Fruit fly (Drosophila melanogaster) ovary, adult (tissue): Measurements from ENCODE around the gene CG14535.
A peak's percentile ranks its signal among the peaks of the same experiment; 100 is the strongest.

Experiments
- CG17801 ChIP-seq: fragments of 200-800 bp; optimal IDR thresholded peaks from 2 replicates; lab custom pipeline; 2019; ENCODE audit warnings: missing biosample characterization, mild to moderate bottlenecking, missing genetic modification characterization, moderate library complexity; ENCODE audit not compliant: partially characterized antibody

The CG14535 gene

DNA sequence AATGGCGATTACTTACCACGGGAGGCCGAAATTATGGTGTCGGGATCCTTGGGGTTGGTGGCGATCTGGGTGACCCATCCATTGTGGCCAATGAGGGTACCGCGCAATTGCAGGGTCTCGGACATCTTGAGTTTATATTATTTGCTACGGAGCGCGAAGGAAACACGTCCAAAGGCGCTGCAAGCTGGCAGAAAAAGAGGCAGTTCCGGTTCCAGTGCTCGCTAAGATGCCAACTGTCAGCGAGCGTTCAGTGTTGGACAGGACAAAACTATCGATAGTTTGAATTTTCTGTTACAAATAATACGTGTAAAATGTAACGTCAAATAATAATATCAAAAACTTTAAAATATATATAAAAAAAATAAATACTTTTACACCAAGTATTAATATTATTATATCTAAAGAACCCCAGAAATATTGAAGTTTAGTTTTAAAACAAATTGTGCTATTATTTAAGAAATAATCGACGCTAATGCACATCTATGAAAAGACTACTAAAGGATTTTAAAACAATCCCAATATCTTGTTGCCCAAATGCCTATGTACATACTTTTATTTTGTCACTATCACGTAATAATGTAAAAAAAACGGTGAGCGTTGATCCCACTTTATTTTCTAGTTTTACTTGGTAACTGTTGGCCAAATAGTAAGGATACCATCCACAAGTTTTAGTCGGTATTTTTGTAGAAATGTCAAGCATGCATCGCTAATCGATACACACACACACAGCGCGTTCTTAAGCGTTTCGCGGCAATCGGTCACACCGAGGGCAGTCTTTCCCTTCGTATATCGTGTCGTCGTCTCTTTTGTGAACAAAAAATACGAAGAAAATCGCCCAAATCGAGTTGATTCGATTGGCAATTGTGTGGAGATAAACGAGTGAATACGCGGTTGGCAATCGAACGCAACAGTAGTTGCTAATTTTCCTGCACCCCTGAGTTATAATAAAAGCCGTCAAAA lies 27.9 kb downstream of the CG14535 start, which contains the start of the genes Rack1 and mts:
Rack1 (minus strand) TSS at position 271 of the 960 bp plus-strand sequence.
mts (plus strand) TSS at position 606 of the 960 bp plus-strand sequence.
- peak; percentile 81 for TF ChIP-seq CG17801 (GFP tag; lab: Kevin White, UChicago)

DNA sequence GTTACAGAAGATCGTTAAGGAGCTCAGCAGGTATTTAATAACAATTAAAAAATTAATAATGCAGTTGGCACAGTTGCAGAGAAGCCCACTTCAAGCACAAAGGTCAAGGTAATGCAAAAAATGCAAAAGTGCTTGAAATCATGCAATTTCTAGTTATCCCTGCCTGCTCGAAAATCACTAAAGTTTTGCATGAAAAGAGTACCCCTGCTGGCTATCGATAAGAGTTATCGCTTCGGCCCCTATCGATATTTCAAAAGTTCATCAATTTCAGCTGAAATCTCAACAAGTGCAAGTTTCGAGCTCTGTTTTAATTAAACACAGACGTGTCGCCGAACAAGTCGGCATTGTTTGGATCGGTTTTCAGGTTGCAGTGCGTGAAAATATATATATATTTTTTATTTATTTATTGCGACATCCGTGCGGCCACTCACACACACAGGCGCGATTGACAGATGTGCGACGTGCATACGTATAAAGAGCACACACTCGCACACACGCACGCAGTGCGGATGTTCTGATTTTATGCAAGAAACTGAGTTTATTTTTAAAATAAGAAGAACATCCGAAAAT lies 33.9 kb downstream of the CG14535 start:
- peak; percentile 21 for TF ChIP-seq CG17801 (GFP tag; lab: Kevin White, UChicago)

DNA sequence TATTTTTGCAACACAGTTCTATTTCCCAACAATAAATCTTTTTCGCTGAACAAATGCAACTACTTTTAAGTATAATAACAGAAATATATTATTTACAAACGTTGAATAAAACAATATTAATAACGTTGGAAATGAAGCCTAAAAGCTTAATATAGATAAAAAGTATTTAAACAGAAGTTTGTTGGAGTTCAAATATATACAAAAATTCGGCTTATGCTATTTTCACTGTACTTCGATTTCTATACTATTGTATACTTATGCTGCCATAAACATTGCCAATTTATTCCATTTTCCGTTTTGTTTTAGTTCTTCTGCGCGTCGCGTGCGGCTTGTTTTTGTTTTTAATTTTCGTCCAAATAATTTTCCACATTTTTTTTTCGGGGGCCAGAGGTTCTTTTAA lies 34.4 kb downstream of the CG14535 start, which contains the start of gene CG7115:
CG7115 (plus strand) TSS at position 301 of the 400 bp plus-strand sequence.
- no peak for TF ChIP-seq CG17801 (GFP tag; lab: Kevin White, UChicago)

DNA sequence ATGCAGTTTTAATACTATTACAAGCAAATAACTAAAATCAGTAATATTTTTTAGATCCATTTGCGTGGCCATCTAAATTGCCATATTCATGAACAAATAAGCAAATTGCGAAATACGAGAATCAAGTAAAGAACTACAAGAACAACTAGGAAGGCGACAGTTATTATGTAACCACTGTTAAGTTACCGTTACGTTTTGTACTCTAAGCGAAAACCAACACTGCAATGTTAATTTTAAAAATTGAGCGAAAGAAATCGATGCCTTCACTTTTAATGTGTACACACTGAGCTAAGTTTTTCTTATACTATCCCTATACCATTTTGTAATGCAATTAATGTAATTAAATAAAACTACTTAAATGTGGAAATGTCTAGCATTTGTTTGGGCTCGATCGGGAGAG lies 34.9 kb downstream of the CG14535 start:
- TF ChIP-seq CG17801 (GFP tag; lab: Kevin White, UChicago), result no peak

DNA sequence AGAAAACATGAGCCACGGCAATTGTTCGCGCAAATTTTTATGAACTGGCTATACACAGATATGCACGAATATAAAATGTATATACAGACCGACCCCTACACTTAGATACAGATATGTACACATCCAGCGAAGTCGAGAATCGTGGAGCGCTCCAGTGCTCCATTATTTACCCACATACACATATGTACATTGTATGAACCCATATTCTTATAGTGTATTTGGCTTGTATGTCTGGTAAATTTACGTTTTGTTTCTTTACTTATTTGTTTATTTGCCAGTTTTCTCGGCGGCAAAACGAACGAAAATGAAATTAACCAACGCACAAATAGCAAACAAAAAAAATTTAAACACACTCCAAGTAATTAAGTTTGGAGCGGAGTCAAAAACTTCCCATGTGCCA lies 41.9 kb downstream of the CG14535 start:
- TF ChIP-seq CG17801 (GFP tag; lab: Kevin White, UChicago), result no peak

DNA sequence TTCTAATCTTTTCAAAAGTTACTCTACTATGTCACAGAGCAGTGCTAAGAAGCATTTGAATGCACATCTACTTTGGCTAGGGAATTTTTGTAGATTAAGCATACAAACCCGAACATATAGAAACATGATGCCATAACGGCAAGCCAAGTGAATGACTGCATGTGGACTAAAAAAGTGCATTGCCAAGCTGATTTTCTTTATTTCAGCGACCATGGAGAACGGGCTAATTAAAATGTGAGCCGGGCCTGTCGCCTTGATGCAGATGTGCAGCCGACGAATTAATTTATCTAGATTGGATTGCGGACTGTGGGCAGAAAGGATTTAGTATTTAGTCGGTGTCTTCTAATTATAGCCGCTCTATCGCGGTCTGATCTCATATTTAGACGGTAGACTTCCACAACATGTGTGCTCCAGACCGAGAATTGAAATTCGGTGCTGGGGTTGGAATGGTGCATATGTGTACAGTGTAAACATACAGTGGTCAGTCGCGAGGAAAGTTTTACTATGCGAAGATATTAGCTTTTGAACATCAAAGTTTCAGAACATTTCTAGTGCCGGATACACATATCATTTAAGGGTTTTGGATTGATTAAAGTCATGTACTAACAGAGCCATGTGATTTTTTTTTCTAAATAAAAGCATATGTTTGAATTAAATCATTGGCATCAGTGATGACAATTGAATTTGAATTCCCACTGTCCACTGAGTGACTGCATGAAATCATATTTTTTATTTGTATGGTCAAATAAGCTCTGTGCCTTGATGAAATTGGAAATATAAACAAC lies 42.5 kb downstream of the CG14535 start:
- no peak for TF ChIP-seq CG17801 (GFP tag; lab: Kevin White, UChicago)

DNA sequence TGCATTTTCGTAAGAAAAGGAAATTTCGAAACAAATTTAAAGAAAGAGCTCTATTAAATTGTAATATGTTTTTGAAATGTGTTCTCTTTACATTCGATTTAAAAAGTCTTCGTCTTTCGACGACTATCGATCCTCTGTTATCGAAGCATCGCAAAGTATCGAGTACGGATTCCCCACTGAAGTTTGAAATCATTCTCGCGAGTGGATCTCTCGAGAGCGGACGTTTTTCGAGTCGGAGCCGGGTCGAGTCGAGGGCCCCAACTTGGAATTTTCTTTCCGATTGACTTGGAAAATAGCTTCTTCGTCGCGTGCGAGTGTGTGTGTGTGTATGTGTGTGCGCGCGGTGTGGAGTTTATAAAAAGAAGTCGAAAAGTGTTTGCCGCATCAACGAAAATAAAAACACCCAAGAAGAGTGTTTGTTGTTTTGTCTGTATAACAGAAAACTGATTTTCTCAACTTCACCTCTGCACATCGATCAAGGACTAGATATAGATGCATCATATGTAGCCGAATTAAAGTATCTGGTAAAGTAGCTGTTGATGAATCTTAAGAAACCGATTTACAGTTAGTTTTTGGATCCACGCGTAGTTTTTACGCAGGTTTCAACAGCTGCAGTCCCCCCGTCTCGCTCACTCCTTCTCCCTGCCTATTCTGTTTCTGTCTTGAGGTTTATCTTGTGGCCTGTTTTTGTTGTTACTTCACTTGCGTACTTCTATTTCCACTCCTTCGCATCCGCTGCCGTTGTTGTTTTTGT lies 43.8 kb downstream of the CG14535 start, which contains the start of gene LanB1:
LanB1 (plus strand) TSS at position 190 of the 754 bp plus-strand sequence.
- no peak for TF ChIP-seq CG17801 (GFP tag; lab: Kevin White, UChicago)

DNA sequence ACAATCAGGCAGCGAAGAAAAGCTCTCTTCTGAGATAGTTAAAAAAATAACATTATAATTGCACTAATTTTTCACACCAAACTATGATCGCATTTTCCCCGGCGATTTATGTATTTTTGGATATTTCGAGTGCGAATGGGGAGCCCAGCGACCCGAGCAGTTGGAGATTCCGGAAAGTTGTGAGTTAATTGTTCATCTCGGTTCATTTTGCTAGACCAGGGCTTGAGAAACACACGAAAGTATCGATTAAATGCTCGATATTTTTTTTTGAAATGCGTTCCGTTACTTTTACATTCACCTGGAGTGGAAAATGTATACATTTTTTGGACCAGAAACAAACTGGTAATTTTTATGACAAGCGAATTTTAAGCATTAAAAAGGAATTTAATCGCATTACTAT lies 44.8 kb downstream of the CG14535 start, which contains the start of gene Cdc14:
Cdc14 (minus strand) TSS at position 185 of the 400 bp plus-strand sequence.
- peak; percentile 59 for TF ChIP-seq CG17801 (GFP tag; lab: Kevin White, UChicago)

DNA sequence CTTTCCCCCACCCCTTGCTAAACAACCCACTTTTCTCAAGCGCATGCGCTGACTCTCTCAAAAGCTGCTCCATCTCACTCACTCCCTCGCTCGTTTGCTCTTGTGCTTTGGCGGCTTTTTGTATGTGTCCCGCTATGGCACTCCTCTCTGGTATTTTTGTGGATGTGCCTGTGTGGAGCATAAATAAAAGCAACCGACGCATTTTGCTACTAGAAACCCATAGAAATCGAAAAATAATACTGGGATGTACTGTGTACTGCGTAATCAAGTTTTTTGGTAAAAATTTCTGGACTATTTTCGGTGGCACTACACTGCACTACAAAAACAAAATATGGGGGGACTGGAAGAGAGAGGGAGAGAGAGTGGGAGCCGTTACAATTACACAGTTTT lies 45.6 kb downstream of the CG14535 start:
- no peak for TF ChIP-seq CG17801 (GFP tag; lab: Kevin White, UChicago)

DNA sequence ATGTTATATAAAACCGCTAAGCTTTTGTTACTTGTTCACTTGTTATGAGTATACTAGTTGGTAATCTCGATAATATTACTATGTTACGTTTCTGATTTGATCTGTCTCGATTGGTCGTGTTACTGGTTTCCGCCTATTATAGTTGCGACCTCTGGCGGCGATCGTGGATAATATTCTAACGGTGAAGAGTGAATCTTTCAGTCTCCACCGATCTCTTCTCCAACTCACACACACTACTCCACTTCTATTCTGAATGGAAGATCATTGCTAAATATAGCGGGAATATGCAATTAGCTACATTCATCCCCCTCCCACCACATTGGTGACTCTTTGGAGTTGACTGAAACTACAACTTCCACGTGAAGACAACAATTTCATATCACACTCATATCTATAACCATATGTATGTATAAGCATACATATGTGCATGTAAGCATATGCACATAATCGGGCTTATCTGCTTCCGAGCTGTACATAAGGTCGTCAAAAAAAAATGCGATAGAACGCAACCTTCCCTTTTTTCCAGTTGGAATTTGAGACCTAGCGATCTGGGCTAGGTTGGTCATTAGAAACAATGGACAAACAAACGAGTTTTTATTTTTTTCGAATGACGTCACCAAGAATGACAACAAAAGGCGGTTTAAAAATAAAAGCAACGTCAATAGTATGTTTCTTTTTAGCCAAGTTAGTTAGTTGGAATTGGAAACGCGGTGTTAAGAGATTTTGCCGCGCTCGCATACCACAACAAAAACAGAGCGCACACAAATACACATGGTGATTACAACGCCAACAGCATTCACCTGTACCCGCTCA lies 46.2 kb downstream of the CG14535 start:
- no peak for TF ChIP-seq CG17801 (GFP tag; lab: Kevin White, UChicago)

DNA sequence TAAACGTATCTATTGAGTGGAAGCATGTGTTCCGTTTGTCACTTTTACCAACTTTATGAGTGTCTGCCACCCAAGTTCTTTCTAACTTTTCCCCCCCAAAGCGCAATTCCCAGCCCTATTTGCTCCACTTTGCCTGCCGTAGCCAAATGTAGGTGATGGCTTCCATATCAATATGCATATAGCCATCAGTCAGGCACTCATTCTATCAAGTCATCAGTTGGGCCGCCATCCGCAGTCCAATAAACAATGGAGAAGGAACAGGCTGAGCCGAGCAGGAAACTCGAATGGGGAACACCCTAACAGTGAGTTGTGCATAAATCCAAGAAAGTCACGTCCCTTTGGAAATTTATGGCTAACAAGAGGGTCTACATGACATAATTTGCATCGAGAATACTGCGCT lies 47.7 kb downstream of the CG14535 start:
- TF ChIP-seq CG17801 (GFP tag; lab: Kevin White, UChicago), result no peak

DNA sequence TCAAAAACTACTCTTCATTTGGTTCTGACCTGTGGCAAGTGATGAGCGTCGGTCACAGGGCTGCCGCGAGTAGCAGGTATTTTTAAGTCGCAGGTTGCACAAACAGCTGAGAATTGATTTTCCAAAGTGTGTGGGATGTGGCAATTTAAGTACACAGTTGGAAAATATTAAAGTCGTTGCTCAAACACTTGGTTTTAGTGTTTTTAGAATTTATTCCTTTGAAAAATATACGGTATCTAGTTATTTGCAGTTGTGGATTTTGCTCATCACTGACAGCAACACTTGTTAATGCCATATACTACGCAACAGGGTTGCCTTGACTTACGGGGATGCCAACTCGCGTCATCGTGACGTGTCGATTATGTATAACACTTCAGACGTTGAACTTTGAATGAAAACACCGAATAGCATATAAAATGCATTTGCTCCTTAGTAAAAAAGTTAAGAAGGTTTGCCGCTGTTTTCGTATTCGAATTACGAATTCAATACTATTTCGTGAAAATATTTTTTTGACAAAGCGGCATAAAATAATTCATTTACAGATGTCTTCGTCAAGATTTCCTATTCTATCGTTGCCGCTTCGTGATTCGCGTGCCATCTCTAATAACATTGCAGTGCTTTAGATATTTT lies 55.4 kb downstream of the CG14535 start, which contains the start of the genes Herp and r2d2:
Herp (minus strand) TSS at position 255 of the 630 bp plus-strand sequence.
r2d2 (plus strand) TSS at position 344 of the 630 bp plus-strand sequence.
- peak; percentile 89 for TF ChIP-seq CG17801 (GFP tag; lab: Kevin White, UChicago)
